Fruit fly (Drosophila melanogaster): Measurements from ENCODE around the gene Gr77a.

dm6 chr3L:20748577-20748976 is 9.3 kb upstream of the Gr77a start:
- TF ChIP-seq toe (GFP tag; optimal IDR thresholded peaks at IDR 0.05) (no peak), bab1 (GFP tag; optimal IDR thresholded peaks at IDR 0.05) (no peak), CG33017 (tag; optimal IDR thresholded peaks at IDR 0.05) (no peak), ovo (GFP tag; optimal IDR thresholded peaks at IDR 0.05) (no peak), cnc (optimal IDR thresholded peaks at IDR 0.05) (no peak), CG7045 (GFP tag; optimal IDR thresholded peaks at IDR 0.05) (no peak), CG5204 (GFP tag; optimal IDR thresholded peaks at IDR 0.05) (no peak), CG1620 (GFP tag; optimal IDR thresholded peaks at IDR 0.05) (no peak), CG11617 (GFP tag; optimal IDR thresholded peaks at IDR 0.05) (no peak), Mnt (GFP tag; optimal IDR thresholded peaks at IDR 0.05) (no peak), kay (GFP tag; ENCODE audit: borderline replicate concordance) (no peak), Crg-1 (GFP tag; optimal IDR thresholded peaks at IDR 0.05) (no peak)

All from whole organism, adult.